Worm (Caenorhabditis elegans) whole organism, early embryonic: ENCODE measurements around the gene oac-48.

Source experiments
- aly-1 ChIP-seq: sonication (generic microtip); optimal IDR thresholded peaks from 2 replicates; lab custom pipeline; 2016; ENCODE audit warnings: missing genetic modification characterization, missing compliant biosample characterization
- ama-1 ChIP-seq: fragments of 150-350 bp; optimal IDR thresholded peaks from 2 replicates; lab custom pipeline; 2014
- ceh-13 ChIP-seq: fragments of 200-800 bp; sonication (Bioruptor generic); optimal IDR thresholded peaks from 2 replicates; lab custom pipeline; 2018; ENCODE audit warnings: mild to moderate bottlenecking, missing genetic modification characterization, missing compliant biosample characterization
- ceh-36 ChIP-seq: sonication (generic microtip); optimal IDR thresholded peaks from 2 replicates; lab custom pipeline; 2016; ENCODE audit warnings: missing genetic modification characterization, inconsistent platforms, missing compliant biosample characterization
- flt-1 ChIP-seq: fragments of 200-800 bp; sonication (Bioruptor generic); IDR thresholded peaks from 2 replicates; pipeline ENCODE4 v1.3.6; 2022; ENCODE audit warnings: missing genetic modification characterization, missing compliant biosample characterization
- hnd-1 ChIP-seq: sonication (generic microtip); optimal IDR thresholded peaks from 2 replicates; lab custom pipeline; 2016; ENCODE audit warnings: missing genetic modification characterization, missing compliant biosample characterization
- pes-1 ChIP-seq: fragments of 200-800 bp; sonication (Bioruptor generic); IDR thresholded peaks from 2 replicates; pipeline ENCODE4 v1.3.6; 2022; ENCODE audit warnings: missing genetic modification reagents, missing genetic modification characterization, missing compliant biosample characterization
- sea-1 ChIP-seq: fragments of 200-800 bp; sonication (Bioruptor generic); conservative IDR thresholded peaks from 2 replicates; pipeline ENCODE4 v1.3.6; 2022; ENCODE audit warnings: missing genetic modification characterization, missing compliant biosample characterization

DNA sequence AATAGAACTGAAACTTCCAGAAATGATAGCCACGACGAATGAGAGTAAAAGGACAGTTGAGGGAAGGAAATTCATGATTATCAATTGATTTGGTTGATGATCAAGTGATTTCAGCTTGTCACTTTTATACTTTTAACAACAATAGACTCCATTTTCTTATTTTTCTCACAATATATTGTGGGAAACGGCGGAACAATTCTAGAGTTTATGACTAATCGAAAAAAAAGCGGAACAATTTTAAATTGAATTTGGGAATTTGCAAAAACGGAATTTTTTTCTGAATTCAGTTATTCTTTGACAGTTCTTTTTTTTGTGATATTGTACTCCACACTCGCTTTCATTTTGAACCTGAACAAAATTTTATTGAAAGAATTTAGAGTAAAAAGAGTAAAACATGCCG is 9.5 kb upstream of the oac-48 start, which contains the start of gene Y45F10C.4:
- TF ChIP-seq ceh-36 (tag; lab: Kevin White, UChicago), result no peak
- TF ChIP-seq ama-1 (lab: Kevin White, UChicago), result no peak
- no peak for TF ChIP-seq flt-1 (GFP tag; lab: Robert Waterston, UW)
- TF ChIP-seq pes-1, result no peak
- no peak for TF ChIP-seq sea-1 (GFP tag; lab: Robert Waterston, UW)
- no peak for TF ChIP-seq hnd-1 (tag; lab: Kevin White, UChicago)
- TF ChIP-seq aly-1 (tag; lab: Kevin White, UChicago), result no peak
- no peak for TF ChIP-seq ceh-13 (GFP tag; lab: Kevin White, UChicago)
